Fruit fly (Drosophila melanogaster) whole organism, adult: ENCODE data around the gene CG5623.

Experiments used
- CG11617 ChIP-seq: fragments of 200-800 bp; sonication (Bioruptor generic); optimal IDR thresholded peaks from 2 replicates; lab custom pipeline; 2017; ENCODE audit warnings: mild to moderate bottlenecking, missing biosample characterization, missing genetic modification reagents, missing genetic modification characterization
- CG12768 ChIP-seq: fragments of 200-800 bp; sonication (Bioruptor generic); optimal IDR thresholded peaks from 2 replicates; lab custom pipeline; 2017; ENCODE audit warnings: missing biosample characterization, missing genetic modification characterization, mild to moderate bottlenecking, moderate library complexity, missing genetic modification reagents
- CG14711 ChIP-seq: fragments of 200-800 bp; sonication (Bioruptor generic); optimal IDR thresholded peaks from 2 replicates; lab custom pipeline; 2018; ENCODE audit warnings: missing biosample characterization, mild to moderate bottlenecking, missing genetic modification characterization, moderate library complexity
- CG1620 ChIP-seq: fragments of 200-800 bp; sonication (Bioruptor generic); optimal IDR thresholded peaks from 2 replicates; lab custom pipeline; 2016; ENCODE audit warnings: missing biosample characterization, missing genetic modification characterization
- CG33017 ChIP-seq: fragments of 200-800 bp; sonication (Bioruptor generic); optimal IDR thresholded peaks from 2 replicates; lab custom pipeline; 2018; ENCODE audit warnings: missing biosample characterization, mild to moderate bottlenecking, missing genetic modification characterization, moderate library complexity
- CG5204 ChIP-seq: fragments of 200-800 bp; sonication (Bioruptor generic); optimal IDR thresholded peaks from 2 replicates; lab custom pipeline; 2016; ENCODE audit warnings: missing biosample characterization, missing genetic modification characterization
- CG7045 ChIP-seq: fragments of 200-800 bp; sonication (Bioruptor generic); optimal IDR thresholded peaks from 2 replicates; lab custom pipeline; 2017; ENCODE audit warnings: missing biosample characterization, mild to moderate bottlenecking, missing genetic modification characterization
- CG7101 ChIP-seq: fragments of 200-800 bp; sonication (Bioruptor generic); optimal IDR thresholded peaks from 2 replicates; lab custom pipeline; 2018; ENCODE audit warnings: missing biosample characterization, mild to moderate bottlenecking, missing genetic modification characterization, moderate library complexity
- Clk ChIP-seq: fragments of 200-800 bp; sonication (Bioruptor generic); optimal IDR thresholded peaks from 2 replicates; lab custom pipeline; 2017; ENCODE audit warnings: missing biosample characterization, missing genetic modification characterization
- Crg-1 ChIP-seq: fragments of 200-800 bp; sonication (Bioruptor generic); optimal IDR thresholded peaks from 2 replicates; lab custom pipeline; 2016; ENCODE audit warnings: missing biosample characterization, missing genetic modification characterization
- Hr96 ChIP-seq: fragments of 200-800 bp; sonication (Bioruptor generic); optimal IDR thresholded peaks from 2 replicates; lab custom pipeline; 2016; ENCODE audit warnings: missing biosample characterization, missing genetic modification characterization
- Mnt ChIP-seq: fragments of 200-800 bp; sonication (Bioruptor generic); optimal IDR thresholded peaks from 2 replicates; lab custom pipeline; 2016; ENCODE audit warnings: missing biosample characterization, mild to moderate bottlenecking, missing genetic modification characterization
- bab1 ChIP-seq: fragments of 200-800 bp; sonication (Bioruptor generic); optimal IDR thresholded peaks from 3 replicates; lab custom pipeline; 2019; ENCODE audit warnings: missing biosample characterization, mild to moderate bottlenecking, missing genetic modification characterization, moderate library complexity
- cic ChIP-seq: fragments of 200-800 bp; sonication (Bioruptor generic); optimal IDR thresholded peaks from 2 replicates; lab custom pipeline; 2017; ENCODE audit warnings: missing biosample characterization, mild to moderate bottlenecking, missing genetic modification characterization, moderate library complexity
- cnc ChIP-seq, 2 experiments: fragments of >200 bp; optimal IDR thresholded peaks; 2 replicates each; lab custom pipeline; 2017
- kay ChIP-seq: fragments of 200-800 bp; sonication (Bioruptor generic); peaks from one replicate; lab custom pipeline; 2016; ENCODE audit warnings: missing biosample characterization, missing genetic modification characterization, borderline replicate concordance
- ovo ChIP-seq: fragments of 200-800 bp; sonication (Bioruptor generic); optimal IDR thresholded peaks from 2 replicates; lab custom pipeline; 2016; ENCODE audit warnings: missing biosample characterization, missing genetic modification characterization
- pad ChIP-seq: fragments of 200-800 bp; sonication (Bioruptor generic); optimal IDR thresholded peaks from 3 replicates; lab custom pipeline; 2017; ENCODE audit warnings: missing biosample characterization, missing genetic modification characterization, mild to moderate bottlenecking, moderate library complexity, missing genetic modification reagents
- tj ChIP-seq: fragments of 200-800 bp; sonication (Bioruptor generic); optimal IDR thresholded peaks from 3 replicates; lab custom pipeline; 2017; ENCODE audit warnings: missing biosample characterization, mild to moderate bottlenecking, missing genetic modification characterization, moderate library complexity
- toe ChIP-seq: fragments of 200-800 bp; sonication (Bioruptor generic); optimal IDR thresholded peaks from 2 replicates; lab custom pipeline; 2016; ENCODE audit warnings: missing biosample characterization, missing genetic modification characterization

CG5623 gene

dm6 chr3R:15793372-15793802 is 26.1 kb upstream of the CG5623 start, which contains the start of gene nsl1:
Gene nsl1 (plus strand): TSS chr3R:15793782.
- TF ChIP-seq cnc (optimal IDR thresholded peaks at IDR 0.05; lab: Kevin White, UChicago) (no peak), ovo (GFP tag; lab: Kevin White, UChicago) (peak; percentile 22), Hr96 (GFP tag; lab: Kevin White, UChicago) (peak; percentile 22), Clk (GFP tag; lab: Kevin White, UChicago) (peak; percentile 45), cic (peak; percentile 57), CG14711 (no peak), CG7101 (peak; percentile 40), pad (GFP tag; lab: Kevin White, UChicago) (peak; percentile 57), Mnt (peak; percentile 80), bab1 (GFP tag; lab: Kevin White, UChicago) (peak; percentile 30), CG12768 (peak; percentile 81), CG33017 (tag; lab: Kevin White, UChicago) (peak; percentile 13), toe (GFP tag; lab: Kevin White, UChicago) (peak; percentile 77), CG1620 (GFP tag; lab: Kevin White, UChicago) (peak; percentile 52), CG11617 (GFP tag; lab: Kevin White, UChicago) (peak; percentile 53), Crg-1 (GFP tag; lab: Kevin White, UChicago) (peak; percentile 50), CG5204 (peak; percentile 20), CG7045 (GFP tag; lab: Kevin White, UChicago) (no peak), kay (GFP tag; lab: Kevin White, UChicago) (no peak), tj (GFP tag; lab: Kevin White, UChicago) (no peak)

- TF ChIP-seq ovo (GFP tag; lab: Kevin White, UChicago) (peak; percentile 60), tj (GFP tag; lab: Kevin White, UChicago) (no peak), toe (GFP tag; lab: Kevin White, UChicago) (peak; percentile 67), Hr96 (GFP tag; lab: Kevin White, UChicago) (no peak), CG7101 (no peak), CG33017 (tag; lab: Kevin White, UChicago) (no peak), cic (no peak), bab1 (GFP tag; lab: Kevin White, UChicago) (peak; percentile 17), cnc (optimal IDR thresholded peaks at IDR 0.05; lab: Kevin White, UChicago) (no peak), kay (GFP tag; lab: Kevin White, UChicago) (no peak), Mnt (peak; percentile 37), Clk (GFP tag; lab: Kevin White, UChicago) (no peak), CG14711 (no peak), CG1620 (GFP tag; lab: Kevin White, UChicago) (peak; percentile 33), pad (GFP tag; lab: Kevin White, UChicago) (peak; percentile 6), CG5204 (no peak), CG11617 (GFP tag; lab: Kevin White, UChicago) (no peak), Crg-1 (GFP tag; lab: Kevin White, UChicago) (no peak), CG7045 (GFP tag; lab: Kevin White, UChicago) (no peak), CG12768 (no peak)
Observed at dm6 chr3R:15792427-15792826, 25.2 kb upstream of the CG5623 start, which contains the start of gene Acyp2. Gene Acyp2 (plus strand): TSS chr3R:15792688.

dm6 chr3R:15788221-15788620 is 21.0 kb upstream of the CG5623 start, which contains the start of gene Uros2:
Gene Uros2 (plus strand): TSS chr3R:15788521.
- TF ChIP-seq CG14711 (no peak), CG7101 (no peak), toe (GFP tag; lab: Kevin White, UChicago) (no peak), Hr96 (GFP tag; lab: Kevin White, UChicago) (no peak), Mnt (no peak)

dm6 chr3R:15786538-15786937 is 19.3 kb upstream of the CG5623 start, which contains the start of gene CG9590:
Gene CG9590 (plus strand): TSS chr3R:15786703.
- TF ChIP-seq bab1 (GFP tag; lab: Kevin White, UChicago): peak; percentile 0
- no peak for TF ChIP-seq CG14711
- no peak for TF ChIP-seq cnc (optimal IDR thresholded peaks at IDR 0.05; lab: Kevin White, UChicago)

dm6 chr3R:15784298-15784697 is 17.1 kb upstream of the CG5623 start:
- TF ChIP-seq CG14711: no peak

dm6 chr3R:15779505-15779904 is 12.3 kb upstream of the CG5623 start, which contains the start of gene CG5614:
Gene CG5614 (plus strand): TSS chr3R:15779805.
- no peak for TF ChIP-seq CG11617 (GFP tag; lab: Kevin White, UChicago)
- TF ChIP-seq cnc (optimal IDR thresholded peaks at IDR 0.05; lab: Kevin White, UChicago): no peak
- no peak for TF ChIP-seq CG12768
- TF ChIP-seq Clk (GFP tag; lab: Kevin White, UChicago): no peak
- no peak for TF ChIP-seq cic
- TF ChIP-seq Crg-1 (GFP tag; lab: Kevin White, UChicago): no peak
- TF ChIP-seq ovo (GFP tag; lab: Kevin White, UChicago): no peak
- TF ChIP-seq CG33017 (tag; lab: Kevin White, UChicago): no peak
- TF ChIP-seq toe (GFP tag; lab: Kevin White, UChicago): no peak

- no peak for TF ChIP-seq CG33017 (tag; lab: Kevin White, UChicago)
Observed at dm6 chr3R:15775242-15775641, 8.0 kb upstream of the CG5623 start, which contains the start of gene CG45207. Gene CG45207 (minus strand): TSS chr3R:15775342.
